Worm (Caenorhabditis elegans) whole organism, early embryonic: Measurements from ENCODE around the gene gfl-1.

Source experiments
- ceh-36 ChIP-seq: sonication (generic microtip); optimal IDR thresholded peaks from 2 replicates; lab custom pipeline; 2016; ENCODE audit warnings: missing genetic modification characterization, inconsistent platforms, missing compliant biosample characterization
- ets-7 ChIP-seq: sonication (generic microtip); optimal IDR thresholded peaks from 2 replicates; lab custom pipeline; 2016; ENCODE audit warnings: missing genotype, missing genetic modification characterization, missing compliant biosample characterization

- TF ChIP-seq ets-7 (no peak), ceh-36 (tag; lab: Kevin White, UChicago) (no peak)
Measured at ce11 chrIV:11551813-11552212, 30.7 kb downstream of the gfl-1 start, which contains the start of gene col-128.
